Worm (Caenorhabditis elegans) whole organism, L2 larva: Measurements from ENCODE around the gene T05C12.9.

Source experiments
- C34F6.9 ChIP-seq: fragments of 150-350 bp; optimal IDR thresholded peaks from 2 replicates; lab custom pipeline; 2014; ENCODE audit warnings: missing biosample characterization, missing genetic modification characterization
- F13H6.1 ChIP-seq: sonication (generic microtip); optimal IDR thresholded peaks from 2 replicates; lab custom pipeline; 2016; ENCODE audit warnings: missing genetic modification characterization, missing compliant biosample characterization
- Y55F3AM.14 ChIP-seq: fragments of 200-800 bp; sonication (Bioruptor generic); optimal IDR thresholded peaks from 2 replicates; lab custom pipeline; 2018; ENCODE audit warnings: mild to moderate bottlenecking, missing genetic modification characterization, missing compliant biosample characterization
- alr-1 ChIP-seq: fragments of 150-350 bp; optimal IDR thresholded peaks from 2 replicates; lab custom pipeline; 2014; ENCODE audit warnings: missing biosample characterization, missing genetic modification characterization
- ama-1 ChIP-seq: fragments of 150-350 bp; optimal IDR thresholded peaks from 2 replicates; lab custom pipeline; 2018; ENCODE audit warnings: inconsistent platforms
- blmp-1 ChIP-seq: sonication (generic microtip); optimal IDR thresholded peaks from 2 replicates; lab custom pipeline; 2017; ENCODE audit warnings: missing genetic modification characterization, mild to moderate bottlenecking, missing compliant biosample characterization, antibody characterized with exemption, moderate library complexity; ENCODE audit not compliant: insufficient read depth
- ceh-16 ChIP-seq: fragments of 150-350 bp; optimal IDR thresholded peaks from 2 replicates; lab custom pipeline; 2014; ENCODE audit warnings: missing biosample characterization, missing genetic modification characterization
- crh-2 ChIP-seq: sonication (generic microtip); optimal IDR thresholded peaks from 2 replicates; lab custom pipeline; 2017; ENCODE audit warnings: missing biosample characterization, missing genetic modification characterization
- egl-27 ChIP-seq: sonication (generic microtip); optimal IDR thresholded peaks from 3 replicates; lab custom pipeline; 2017; ENCODE audit warnings: missing biosample characterization, missing genetic modification reagents, missing genetic modification characterization
- elt-1 ChIP-seq: fragments of 150-350 bp; optimal IDR thresholded peaks from 2 replicates; lab custom pipeline; 2014; ENCODE audit warnings: missing biosample characterization, missing genetic modification characterization
- elt-3 ChIP-seq: sonication (generic microtip); optimal IDR thresholded peaks from 2 replicates; lab custom pipeline; 2017; ENCODE audit warnings: missing biosample characterization, missing genetic modification characterization
- fos-1 ChIP-seq: fragments of 150-350 bp; optimal IDR thresholded peaks from 2 replicates; lab custom pipeline; 2014; ENCODE audit warnings: missing biosample characterization, missing genetic modification characterization
- gmeb-1 ChIP-seq: fragments of 150-350 bp; optimal IDR thresholded peaks from 2 replicates; lab custom pipeline; 2014; ENCODE audit warnings: missing biosample characterization, missing genetic modification characterization
- lin-11 ChIP-seq: fragments of 150-350 bp; sonication (generic microtip); optimal IDR thresholded peaks from 2 replicates; lab custom pipeline; 2014; ENCODE audit warnings: missing biosample characterization, missing genetic modification characterization, inconsistent platforms, mixed read lengths
- lin-13 ChIP-seq: fragments of 150-350 bp; optimal IDR thresholded peaks from 2 replicates; lab custom pipeline; 2014; ENCODE audit warnings: missing biosample characterization, missing genetic modification reagents, missing genetic modification characterization
- lsy-2 ChIP-seq, 2 experiments: fragments of 150-350 bp in 1 of 2; sonication (generic microtip) in 1 of 2; optimal IDR thresholded peaks; 2 replicates each; lab custom pipeline; 2014 to 2017; ENCODE audit warnings: missing biosample characterization in 2 of 2, missing genetic modification characterization in 2 of 2
- mab-5 ChIP-seq: fragments of 150-350 bp; optimal IDR thresholded peaks from 2 replicates; lab custom pipeline; 2014; ENCODE audit warnings: missing biosample characterization, missing genetic modification characterization
- mbf-1 ChIP-seq: sonication (generic microtip); optimal IDR thresholded peaks from 2 replicates; lab custom pipeline; 2017; ENCODE audit warnings: missing biosample characterization, missing genetic modification characterization
- nhr-10 ChIP-seq: sonication (generic microtip); optimal IDR thresholded peaks from 2 replicates; lab custom pipeline; 2017; ENCODE audit warnings: missing biosample characterization, missing genetic modification characterization
- nhr-11 ChIP-seq: fragments of 150-350 bp; optimal IDR thresholded peaks from 2 replicates; lab custom pipeline; 2014; ENCODE audit warnings: missing biosample characterization, missing genetic modification characterization
- nhr-129 ChIP-seq: fragments of 150-350 bp; optimal IDR thresholded peaks from 2 replicates; lab custom pipeline; 2014; ENCODE audit warnings: missing biosample characterization, missing genetic modification characterization
- nhr-237 ChIP-seq: fragments of 150-350 bp; optimal IDR thresholded peaks from 2 replicates; lab custom pipeline; 2014; ENCODE audit warnings: missing biosample characterization, missing genetic modification characterization
- nhr-6 ChIP-seq: fragments of 150-350 bp; optimal IDR thresholded peaks from 2 replicates; lab custom pipeline; 2014; ENCODE audit warnings: missing biosample characterization, missing genetic modification characterization
- nhr-77 ChIP-seq: fragments of 150-350 bp; optimal IDR thresholded peaks from 2 replicates; lab custom pipeline; 2014; ENCODE audit warnings: missing biosample characterization, missing genetic modification characterization
- sem-4 ChIP-seq: fragments of 150-350 bp; optimal IDR thresholded peaks from 2 replicates; lab custom pipeline; 2014; ENCODE audit warnings: missing biosample characterization, missing genetic modification reagents, missing genetic modification characterization
- skn-1 ChIP-seq: sonication (generic microtip); optimal IDR thresholded peaks from 2 replicates; lab custom pipeline; 2017; ENCODE audit warnings: missing biosample characterization, missing genetic modification characterization
- sma-3 ChIP-seq: sonication (generic microtip); optimal IDR thresholded peaks from 2 replicates; lab custom pipeline; 2016; ENCODE audit warnings: missing genetic modification reagents, missing genetic modification characterization, missing compliant biosample characterization
- sma-9 ChIP-seq, 2 experiments: fragments of 150-350 bp in 1 of 2; sonication (generic microtip) in 1 of 2; optimal IDR thresholded peaks; 2 replicates each; lab custom pipeline; 2014 to 2016; ENCODE audit warnings: missing genetic modification characterization in 2 of 2, mild to moderate bottlenecking in 1 of 2, missing biosample characterization in 1 of 2, missing compliant biosample characterization in 1 of 2, missing genetic modification reagents in 1 of 2, moderate library complexity in 1 of 2
- unc-39 ChIP-seq: fragments of 150-350 bp; optimal IDR thresholded peaks from 2 replicates; lab custom pipeline; 2014; ENCODE audit warnings: missing biosample characterization, missing genetic modification characterization
- unc-55 ChIP-seq: fragments of 150-350 bp; sonication (generic microtip); optimal IDR thresholded peaks from 3 replicates; lab custom pipeline; 2014; ENCODE audit warnings: missing biosample characterization, missing genetic modification reagents, missing genetic modification characterization
- unc-62 ChIP-seq: fragments of 150-350 bp; optimal IDR thresholded peaks from 2 replicates; lab custom pipeline; 2014; ENCODE audit warnings: missing biosample characterization, missing genetic modification reagents, missing genetic modification characterization
- ztf-1 ChIP-seq: fragments of 200-800 bp; sonication (Bioruptor generic); conservative IDR thresholded peaks from 2 replicates; pipeline ENCODE4 v1.3.6; 2022; ENCODE audit warnings: missing genetic modification characterization, missing compliant biosample characterization
- ztf-11 ChIP-seq: sonication (generic microtip); optimal IDR thresholded peaks from 2 replicates; lab custom pipeline; 2017; ENCODE audit warnings: missing biosample characterization, missing genetic modification characterization

The T05C12.9 gene

DNA sequence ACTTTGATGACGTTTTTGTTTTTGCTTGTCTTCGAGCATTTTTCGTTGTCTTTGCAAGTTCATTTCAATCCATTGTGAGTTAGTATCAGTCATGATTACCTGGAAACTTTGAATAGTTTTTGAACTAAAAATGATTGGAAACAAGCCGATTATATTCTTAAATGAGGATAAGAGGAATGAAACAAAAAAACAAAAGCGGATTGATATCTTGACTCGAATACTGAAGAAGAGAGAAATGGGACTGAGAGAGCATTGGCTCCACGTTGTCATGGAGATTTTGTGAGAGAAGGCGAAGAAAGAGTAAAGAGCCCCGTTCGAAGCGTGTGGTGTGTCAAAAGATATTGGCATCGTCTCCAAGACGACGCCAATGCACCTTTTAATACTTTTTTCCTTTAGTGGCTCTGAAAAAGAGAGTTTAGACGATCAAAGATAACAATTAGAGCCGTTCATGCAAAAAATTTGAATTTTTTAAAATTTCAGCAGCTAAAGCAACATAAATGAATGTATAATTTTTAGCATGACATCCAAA is 36.1 kb downstream of the T05C12.9 start, which contains the start of the genes tub-1 and tmem-138:
Gene tub-1 (minus strand): TSS at position 101 of the 529 bp plus-strand sequence.
Gene tmem-138 (plus strand): TSS at position 479 of the 529 bp plus-strand sequence.
- no peak for TF ChIP-seq mbf-1 (tag; lab: Kevin White, UChicago)
- TF ChIP-seq alr-1: no peak
- TF ChIP-seq skn-1 (tag; lab: Kevin White, UChicago): no peak
- no peak for TF ChIP-seq elt-1 (tag; lab: Kevin White, UChicago)
- no peak for TF ChIP-seq fos-1 (tag; lab: Kevin White, UChicago)
- no peak for TF ChIP-seq nhr-6 (tag; lab: Kevin White, UChicago)
- TF ChIP-seq unc-55 (GFP tag; lab: Kevin White, UChicago): no peak
- TF ChIP-seq mab-5: no peak
- no peak for TF ChIP-seq nhr-11 (tag; lab: Kevin White, UChicago)

DNA sequence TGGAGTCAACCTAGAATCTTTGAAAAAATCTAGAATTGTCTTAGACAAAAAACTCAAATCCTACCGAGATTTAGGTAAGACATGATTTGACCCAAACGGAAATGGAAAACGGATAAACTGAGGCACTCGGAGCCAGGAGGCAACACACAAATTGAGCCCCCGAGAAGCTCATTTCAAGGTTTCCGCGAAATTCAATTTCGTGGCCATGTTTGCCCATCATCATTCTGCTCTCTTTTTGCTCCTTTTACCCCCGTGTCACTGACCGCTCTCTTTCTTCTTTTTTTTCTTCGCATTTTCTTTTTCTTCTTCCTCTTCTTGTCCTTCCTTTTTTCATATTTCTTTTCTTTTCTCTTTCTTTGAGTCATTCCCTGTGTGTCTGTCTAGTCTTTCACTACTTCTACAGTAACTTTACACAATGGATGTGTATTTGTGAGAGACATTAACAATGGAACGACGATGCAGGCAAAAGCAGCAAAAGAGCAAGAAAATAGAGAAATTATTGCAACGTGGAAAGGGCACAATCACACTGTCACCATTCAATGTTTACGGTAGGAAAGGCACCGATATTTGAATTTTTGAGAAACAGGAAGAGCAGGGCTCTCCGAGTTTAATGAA is 40.2 kb downstream of the T05C12.9 start:
- no peak for TF ChIP-seq blmp-1 (tag; lab: Kevin White, UChicago)
- no peak for TF ChIP-seq ama-1 (lab: Kevin White, UChicago)
- no peak for TF ChIP-seq lin-11 (tag; lab: Kevin White, UChicago)
- no peak for TF ChIP-seq nhr-10 (tag; lab: Kevin White, UChicago)
- TF ChIP-seq egl-27: no peak
- no peak for TF ChIP-seq sma-3 (GFP tag; lab: Kevin White, UChicago)
- no peak for TF ChIP-seq elt-1 (tag; lab: Kevin White, UChicago)
- no peak for TF ChIP-seq mab-5
- no peak for TF ChIP-seq skn-1 (tag; lab: Kevin White, UChicago)
- no peak for TF ChIP-seq unc-62
- TF ChIP-seq mbf-1 (tag; lab: Kevin White, UChicago): no peak
- TF ChIP-seq ceh-16 (tag; lab: Kevin White, UChicago): no peak
- no peak for TF ChIP-seq F13H6.1 (tag; lab: Kevin White, UChicago)
- TF ChIP-seq nhr-237 (tag; lab: Kevin White, UChicago): no peak

DNA sequence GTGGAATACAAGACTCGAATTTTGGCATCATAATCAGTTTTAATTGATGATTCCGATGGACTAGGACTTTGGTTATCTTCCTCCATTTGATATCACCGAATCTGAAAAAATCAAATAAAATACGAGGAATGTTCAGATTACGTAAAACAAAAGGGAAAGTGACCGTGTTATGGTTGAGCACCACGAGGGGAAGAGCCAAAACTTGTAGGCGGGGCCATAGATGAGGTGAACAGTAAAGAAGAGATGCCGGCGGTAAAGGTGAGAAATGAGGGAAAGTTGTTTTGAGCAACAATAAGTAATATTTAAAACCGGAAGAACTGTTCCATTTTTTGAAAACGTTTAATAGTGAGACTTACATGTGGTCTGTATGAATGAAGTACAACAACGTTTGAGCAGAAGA is 43.1 kb downstream of the T05C12.9 start, which contains the start of gene F10B5.3:
Gene F10B5.3 (minus strand): TSS at position 101 of the 400 bp plus-strand sequence.
- no peak for TF ChIP-seq fos-1 (tag; lab: Kevin White, UChicago)
- no peak for TF ChIP-seq Y55F3AM.14 (GFP tag; lab: Kevin White, UChicago)
- no peak for TF ChIP-seq gmeb-1 (tag; lab: Kevin White, UChicago)
- no peak for TF ChIP-seq nhr-237 (tag; lab: Kevin White, UChicago)
- TF ChIP-seq blmp-1 (tag; lab: Kevin White, UChicago): no peak

DNA sequence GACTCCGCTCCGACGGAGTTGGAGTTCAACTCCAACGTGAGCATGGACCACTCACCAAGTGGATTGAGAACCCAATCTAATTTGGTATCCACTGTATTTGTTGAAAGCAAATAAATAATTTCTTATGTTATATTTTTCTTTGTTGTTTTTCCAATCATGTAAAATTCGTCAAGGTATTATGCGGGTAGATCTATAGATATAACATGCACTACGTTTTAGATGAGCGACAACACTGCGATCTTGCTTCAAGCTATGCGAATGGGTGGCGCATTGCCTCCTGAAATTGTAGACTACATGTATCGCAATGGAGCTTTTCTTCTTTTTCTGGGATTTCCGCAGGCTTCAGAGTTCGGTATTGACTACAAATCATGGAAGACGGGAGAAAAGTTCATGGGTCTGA is 48.5 kb downstream of the T05C12.9 start, which contains the start of gene F10B5.2:
Gene F10B5.2 (plus strand): TSS at position 220 of the 400 bp plus-strand sequence.
- TF ChIP-seq sma-3 (GFP tag; lab: Kevin White, UChicago): no peak
- no peak for TF ChIP-seq unc-39 (tag; lab: Kevin White, UChicago)
- no peak for TF ChIP-seq ztf-1
- TF ChIP-seq elt-1 (tag; lab: Kevin White, UChicago): no peak
- TF ChIP-seq lin-11 (tag; lab: Kevin White, UChicago): no peak
- no peak for TF ChIP-seq blmp-1 (tag; lab: Kevin White, UChicago)
- TF ChIP-seq, all 48 proteins: peak for 0

DNA sequence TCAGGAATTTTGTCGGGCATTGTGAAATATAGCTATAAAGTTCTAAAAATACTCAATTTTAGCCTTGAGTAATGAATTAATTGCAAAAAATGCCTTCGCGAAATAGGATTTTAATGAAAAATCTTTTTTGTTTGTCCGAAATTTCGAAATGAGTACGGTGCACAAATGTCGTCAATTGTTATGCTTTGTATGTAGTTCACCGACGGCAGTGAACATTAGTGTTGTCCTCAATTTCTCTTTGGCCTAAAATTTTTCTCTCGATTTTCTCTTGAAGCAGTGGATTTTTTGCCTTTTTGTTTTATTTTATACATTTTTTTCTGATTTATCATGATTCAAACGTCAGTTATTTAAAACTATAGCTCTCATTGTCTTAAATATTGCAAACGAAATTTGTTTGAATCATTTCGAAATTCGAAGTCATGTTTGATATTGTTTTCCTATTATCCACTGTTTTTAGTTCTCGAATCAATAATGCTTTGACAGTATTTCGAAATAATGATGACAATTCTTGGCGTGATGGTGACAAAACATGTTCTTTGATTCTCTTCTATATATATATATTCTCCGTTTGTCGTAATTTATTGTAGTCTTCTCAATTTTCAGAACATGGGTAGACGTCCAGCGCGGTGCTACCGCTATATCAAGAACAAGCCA is 49.6 kb downstream of the T05C12.9 start, which contains the start of the genes ints-11 and rpl-10:
Gene ints-11 (minus strand): TSS at position 201 of the 654 bp plus-strand sequence.
Gene rpl-10 (plus strand): TSS at position 604 of the 654 bp plus-strand sequence.
- TF ChIP-seq crh-2: peak; percentile 58
- peak; percentile 85 for TF ChIP-seq C34F6.9 (tag; lab: Kevin White, UChicago)
- no peak for TF ChIP-seq nhr-77 (tag; lab: Kevin White, UChicago)
- peak; percentile 69 for TF ChIP-seq nhr-129 (tag; lab: Kevin White, UChicago)
- TF ChIP-seq gmeb-1 (tag; lab: Kevin White, UChicago): peak; percentile 56
- no peak for TF ChIP-seq ztf-11 (tag; lab: Kevin White, UChicago)
- no peak for TF ChIP-seq elt-3 (tag; lab: Kevin White, UChicago)
- peak; percentile 22 for TF ChIP-seq lin-13 (GFP tag; lab: Kevin White, UChicago)
- no peak for TF ChIP-seq F13H6.1 (tag; lab: Kevin White, UChicago)
- TF ChIP-seq sma-3 (GFP tag; lab: Kevin White, UChicago): peak; percentile 43
- peak; percentile 85 for TF ChIP-seq unc-55 (GFP tag; lab: Kevin White, UChicago)
- peak; percentile 65 to 97 for TF ChIP-seq lsy-2 (tag; optimal IDR thresholded peaks at IDR 0.05; lab: Kevin White, UChicago)
- peak; percentile 6 for TF ChIP-seq skn-1 (tag; lab: Kevin White, UChicago)
- TF ChIP-seq unc-39 (tag; lab: Kevin White, UChicago): no peak
- TF ChIP-seq fos-1 (tag; lab: Kevin White, UChicago): peak; percentile 42
- TF ChIP-seq sem-4: no peak
- no peak for TF ChIP-seq sma-9 (GFP tag; optimal IDR thresholded peaks at IDR 0.05; lab: Kevin White, UChicago)
- no peak for TF ChIP-seq sma-9 (tag; optimal IDR thresholded peaks at IDR 0.05; lab: Kevin White, UChicago)
- TF ChIP-seq, all 48 proteins: peak for 10
